Worm (Caenorhabditis elegans) whole organism, L2 larva: ENCODE data around the gene F10E9.7.

Experiments used
- C34F6.9 ChIP-seq: fragments of 150-350 bp; optimal IDR thresholded peaks from 2 replicates; lab custom pipeline; 2014; ENCODE audit warnings: missing biosample characterization, missing genetic modification characterization
- F13H6.1 ChIP-seq: sonication (generic microtip); optimal IDR thresholded peaks from 2 replicates; lab custom pipeline; 2016; ENCODE audit warnings: missing genetic modification characterization, missing compliant biosample characterization
- R02D3.7 ChIP-seq: fragments of 150-350 bp; optimal IDR thresholded peaks from 2 replicates; lab custom pipeline; 2014; ENCODE audit warnings: missing biosample characterization, missing genetic modification characterization
- ZK546.5 ChIP-seq: sonication (generic microtip); optimal IDR thresholded peaks from 2 replicates; lab custom pipeline; 2017; ENCODE audit warnings: missing biosample characterization, missing genetic modification characterization
- alr-1 ChIP-seq: fragments of 150-350 bp; optimal IDR thresholded peaks from 2 replicates; lab custom pipeline; 2014; ENCODE audit warnings: missing biosample characterization, missing genetic modification characterization
- aly-2 ChIP-seq: fragments of 150-350 bp; optimal IDR thresholded peaks from 2 replicates; lab custom pipeline; 2014; ENCODE audit warnings: missing biosample characterization, missing genetic modification characterization
- ama-1 ChIP-seq: fragments of 150-350 bp; optimal IDR thresholded peaks from 2 replicates; lab custom pipeline; 2018; ENCODE audit warnings: inconsistent platforms
- ceh-16 ChIP-seq: fragments of 150-350 bp; optimal IDR thresholded peaks from 2 replicates; lab custom pipeline; 2014; ENCODE audit warnings: missing biosample characterization, missing genetic modification characterization
- ceh-82 ChIP-seq: fragments of 150-350 bp; optimal IDR thresholded peaks from 2 replicates; lab custom pipeline; 2014; ENCODE audit warnings: missing biosample characterization, missing genetic modification characterization
- dmd-4 ChIP-seq: sonication (generic microtip); optimal IDR thresholded peaks from 2 replicates; lab custom pipeline; 2017; ENCODE audit warnings: missing biosample characterization, missing genetic modification characterization
- egl-27 ChIP-seq: sonication (generic microtip); optimal IDR thresholded peaks from 3 replicates; lab custom pipeline; 2017; ENCODE audit warnings: missing biosample characterization, missing genetic modification reagents, missing genetic modification characterization
- elt-1 ChIP-seq: fragments of 150-350 bp; optimal IDR thresholded peaks from 2 replicates; lab custom pipeline; 2014; ENCODE audit warnings: missing biosample characterization, missing genetic modification characterization
- fos-1 ChIP-seq: fragments of 150-350 bp; optimal IDR thresholded peaks from 2 replicates; lab custom pipeline; 2014; ENCODE audit warnings: missing biosample characterization, missing genetic modification characterization
- gmeb-1 ChIP-seq: fragments of 150-350 bp; optimal IDR thresholded peaks from 2 replicates; lab custom pipeline; 2014; ENCODE audit warnings: missing biosample characterization, missing genetic modification characterization
- lin-11 ChIP-seq: fragments of 150-350 bp; sonication (generic microtip); optimal IDR thresholded peaks from 2 replicates; lab custom pipeline; 2014; ENCODE audit warnings: missing biosample characterization, missing genetic modification characterization, inconsistent platforms, mixed read lengths
- lsy-2 ChIP-seq, 2 experiments: fragments of 150-350 bp in 1 of 2; sonication (generic microtip) in 1 of 2; optimal IDR thresholded peaks; 2 replicates each; lab custom pipeline; 2014 to 2017; ENCODE audit warnings: missing biosample characterization in 2 of 2, missing genetic modification characterization in 2 of 2
- mbf-1 ChIP-seq: sonication (generic microtip); optimal IDR thresholded peaks from 2 replicates; lab custom pipeline; 2017; ENCODE audit warnings: missing biosample characterization, missing genetic modification characterization
- nhr-10 ChIP-seq: sonication (generic microtip); optimal IDR thresholded peaks from 2 replicates; lab custom pipeline; 2017; ENCODE audit warnings: missing biosample characterization, missing genetic modification characterization
- nhr-11 ChIP-seq: fragments of 150-350 bp; optimal IDR thresholded peaks from 2 replicates; lab custom pipeline; 2014; ENCODE audit warnings: missing biosample characterization, missing genetic modification characterization
- nhr-12 ChIP-seq: fragments of 150-350 bp; optimal IDR thresholded peaks from 2 replicates; lab custom pipeline; 2014; ENCODE audit warnings: missing biosample characterization, missing genetic modification characterization
- nhr-129 ChIP-seq: fragments of 150-350 bp; optimal IDR thresholded peaks from 2 replicates; lab custom pipeline; 2014; ENCODE audit warnings: missing biosample characterization, missing genetic modification characterization
- nhr-21 ChIP-seq: fragments of 150-350 bp; optimal IDR thresholded peaks from 2 replicates; lab custom pipeline; 2014; ENCODE audit warnings: missing biosample characterization, missing genetic modification characterization
- nhr-237 ChIP-seq: fragments of 150-350 bp; optimal IDR thresholded peaks from 2 replicates; lab custom pipeline; 2014; ENCODE audit warnings: missing biosample characterization, missing genetic modification characterization
- nhr-6 ChIP-seq: fragments of 150-350 bp; optimal IDR thresholded peaks from 2 replicates; lab custom pipeline; 2014; ENCODE audit warnings: missing biosample characterization, missing genetic modification characterization
- nhr-77 ChIP-seq: fragments of 150-350 bp; optimal IDR thresholded peaks from 2 replicates; lab custom pipeline; 2014; ENCODE audit warnings: missing biosample characterization, missing genetic modification characterization
- skn-1 ChIP-seq: sonication (generic microtip); optimal IDR thresholded peaks from 2 replicates; lab custom pipeline; 2017; ENCODE audit warnings: missing biosample characterization, missing genetic modification characterization
- sma-9 ChIP-seq, 2 experiments: fragments of 150-350 bp in 1 of 2; sonication (generic microtip) in 1 of 2; optimal IDR thresholded peaks; 2 replicates each; lab custom pipeline; 2014 to 2016; ENCODE audit warnings: missing genetic modification characterization in 2 of 2, mild to moderate bottlenecking in 1 of 2, missing biosample characterization in 1 of 2, missing compliant biosample characterization in 1 of 2, missing genetic modification reagents in 1 of 2, moderate library complexity in 1 of 2
- unc-39 ChIP-seq: fragments of 150-350 bp; optimal IDR thresholded peaks from 2 replicates; lab custom pipeline; 2014; ENCODE audit warnings: missing biosample characterization, missing genetic modification characterization
- unc-55 ChIP-seq: fragments of 150-350 bp; sonication (generic microtip); optimal IDR thresholded peaks from 3 replicates; lab custom pipeline; 2014; ENCODE audit warnings: missing biosample characterization, missing genetic modification reagents, missing genetic modification characterization
- ztf-11 ChIP-seq: sonication (generic microtip); optimal IDR thresholded peaks from 2 replicates; lab custom pipeline; 2017; ENCODE audit warnings: missing biosample characterization, missing genetic modification characterization
- ztf-4 ChIP-seq: fragments of 150-350 bp; optimal IDR thresholded peaks from 2 replicates; lab custom pipeline; 2014; ENCODE audit warnings: missing biosample characterization, missing genetic modification characterization

Gene F10E9.7

ce11 chrIII:8305304-8305703 is 1.9 kb downstream of the F10E9.7 start:
- TF ChIP-seq ceh-16 (tag; lab: Kevin White, UChicago) = no peak
- no peak for TF ChIP-seq sma-9 (GFP tag; optimal IDR thresholded peaks at IDR 0.05; lab: Kevin White, UChicago)
- TF ChIP-seq sma-9 (tag; optimal IDR thresholded peaks at IDR 0.05; lab: Kevin White, UChicago) = no peak
- TF ChIP-seq ceh-82 (tag; lab: Kevin White, UChicago) = no peak
- no peak for TF ChIP-seq nhr-77
- TF ChIP-seq alr-1 = no peak
- TF ChIP-seq unc-39 (tag; lab: Kevin White, UChicago) = no peak
- TF ChIP-seq fos-1 (tag; lab: Kevin White, UChicago) = no peak
- TF ChIP-seq nhr-6 (tag; lab: Kevin White, UChicago) = no peak
- no peak for TF ChIP-seq nhr-237 (tag; lab: Kevin White, UChicago)
- no peak for TF ChIP-seq ztf-4
- no peak for TF ChIP-seq egl-27 (tag; lab: Kevin White, UChicago)
- TF ChIP-seq nhr-21 (tag; lab: Kevin White, UChicago) = no peak
- TF ChIP-seq nhr-129 (tag; lab: Kevin White, UChicago) = no peak
- no peak for TF ChIP-seq F13H6.1
- no peak for TF ChIP-seq ztf-11
- no peak for TF ChIP-seq lin-11 (tag; lab: Kevin White, UChicago)
- TF ChIP-seq R02D3.7 = no peak
- TF ChIP-seq ama-1 = no peak
- TF ChIP-seq skn-1 = no peak
- TF ChIP-seq nhr-11 = no peak
- TF ChIP-seq, all 48 proteins: peak for 0

- TF ChIP-seq nhr-21 (tag; lab: Kevin White, UChicago) = no peak
These were observed 3.8 kb downstream of the F10E9.7 start for ce11 chrIII:8303440-8303839.

ce11 chrIII:8300860-8301396 is 6.3 kb downstream of the F10E9.7 start:
- TF ChIP-seq unc-55 (GFP tag; lab: Kevin White, UChicago) (no peak), elt-1 (tag; lab: Kevin White, UChicago) (no peak)

- TF ChIP-seq ama-1 (no peak), fos-1 (tag; lab: Kevin White, UChicago) (peak; percentile 59)
- TF ChIP-seq, all 48 proteins: peak for 1
These were observed 7.5 kb downstream of the F10E9.7 start for ce11 chrIII:8299734-8300133.

ce11 chrIII:8299078-8299587 is 8.1 kb downstream of the F10E9.7 start:
- TF ChIP-seq nhr-12 (no peak), gmeb-1 (tag; lab: Kevin White, UChicago) (no peak), dmd-4 (tag; lab: Kevin White, UChicago) (no peak), aly-2 (tag; lab: Kevin White, UChicago) (no peak), unc-39 (tag; lab: Kevin White, UChicago) (no peak), mbf-1 (tag; lab: Kevin White, UChicago) (no peak)
- TF ChIP-seq, all 48 proteins: peak for 0

- TF ChIP-seq fos-1 (tag; lab: Kevin White, UChicago) (peak; percentile 24), nhr-12 (no peak), skn-1 (no peak), lsy-2 (tag; optimal IDR thresholded peaks at IDR 0.05; lab: Kevin White, UChicago) (no peak), C34F6.9 (tag; lab: Kevin White, UChicago) (no peak), nhr-10 (no peak), unc-55 (GFP tag; lab: Kevin White, UChicago) (no peak), ztf-4 (no peak), alr-1 (no peak)
These were observed 8.9 kb downstream of the F10E9.7 start for ce11 chrIII:8298216-8298920.

- TF ChIP-seq fos-1 (tag; lab: Kevin White, UChicago) (peak; percentile 56), ZK546.5 (no peak)
These were observed 14.0 kb downstream of the F10E9.7 start for ce11 chrIII:8293260-8293659.
